Worm (Caenorhabditis elegans) whole organism, L1 larva: Measurements from ENCODE around the gene srlf-17.

Experiments used
- C16A3.4 ChIP-seq: fragments of 150-350 bp; optimal IDR thresholded peaks from 2 replicates; lab custom pipeline; 2014; ENCODE audit warnings: missing biosample characterization, missing genetic modification characterization
- F16B12.6 ChIP-seq: fragments of 150-350 bp; optimal IDR thresholded peaks from 2 replicates; lab custom pipeline; 2014; ENCODE audit warnings: missing biosample characterization, missing genetic modification characterization
- aly-2 ChIP-seq: fragments of 150-350 bp; optimal IDR thresholded peaks from 2 replicates; lab custom pipeline; 2014; ENCODE audit warnings: missing biosample characterization, missing genetic modification characterization
- ama-1 ChIP-seq: fragments of 150-350 bp; optimal IDR thresholded peaks from 2 replicates; lab custom pipeline; 2014
- blmp-1 ChIP-seq: fragments of 150-350 bp; optimal IDR thresholded peaks from 2 replicates; lab custom pipeline; 2014; ENCODE audit warnings: missing biosample characterization, missing genetic modification characterization
- ceh-63 ChIP-seq: fragments of 200-800 bp; sonication (Bioruptor generic); optimal IDR thresholded peaks from 2 replicates; lab custom pipeline; 2018; ENCODE audit warnings: mild to moderate bottlenecking, missing genetic modification characterization, missing compliant biosample characterization
- ceh-82 ChIP-seq, 3 experiments: fragments of 150-350 bp in 1 of 3; sonication (generic microtip) in 2 of 3; optimal IDR thresholded peaks; 2 replicates each; lab custom pipeline; 2014 to 2017; ENCODE audit warnings: missing biosample characterization in 3 of 3, missing genetic modification characterization in 3 of 3
- ceh-90 ChIP-seq: sonication (generic microtip); optimal IDR thresholded peaks from 2 replicates; lab custom pipeline; 2016; ENCODE audit warnings: missing genetic modification characterization, missing compliant biosample characterization
- ces-1 ChIP-seq: fragments of 150-350 bp; optimal IDR thresholded peaks from 2 replicates; lab custom pipeline; 2014; ENCODE audit warnings: missing biosample characterization, missing genetic modification reagents, missing genetic modification characterization
- dpl-1 ChIP-seq, 3 experiments: fragments of 150-350 bp in 2 of 3; sonication (generic microtip) in 1 of 3; optimal IDR thresholded peaks; 2 replicates each; lab custom pipeline; 2014 to 2017; ENCODE audit warnings: missing biosample characterization in 3 of 3, missing genetic modification characterization in 3 of 3, missing genetic modification reagents in 3 of 3
- dsc-1 ChIP-seq: sonication (generic microtip); optimal IDR thresholded peaks from 2 replicates; lab custom pipeline; 2016; ENCODE audit warnings: mild to moderate bottlenecking, missing genetic modification characterization, missing compliant biosample characterization
- efl-1 ChIP-seq, 4 experiments: fragments of 150-350 bp; optimal IDR thresholded peaks in 3 of 4; peaks in 1 of 4; 1 replicate in 1 of 4; 2 replicates in 3 of 4; lab custom pipeline; 2014; ENCODE audit warnings: missing biosample characterization in 2 of 4, missing genetic modification characterization in 2 of 4, missing genetic modification reagents in 2 of 4
- elt-2 ChIP-seq: sonication (generic microtip); optimal IDR thresholded peaks from 2 replicates; lab custom pipeline; 2016; ENCODE audit warnings: missing genetic modification characterization, mild to moderate bottlenecking, inconsistent platforms, missing compliant biosample characterization, missing genetic modification reagents
- fkh-10 ChIP-seq: sonication (generic microtip); optimal IDR thresholded peaks from 2 replicates; lab custom pipeline; 2017; ENCODE audit warnings: missing biosample characterization, missing genetic modification reagents, missing genetic modification characterization
- fkh-4 ChIP-seq: sonication (generic microtip); optimal IDR thresholded peaks from 2 replicates; lab custom pipeline; 2016; ENCODE audit warnings: missing compliant biosample characterization, missing genetic modification characterization, borderline replicate concordance
- fkh-8 ChIP-seq: sonication (generic microtip); optimal IDR thresholded peaks from 2 replicates; lab custom pipeline; 2016; ENCODE audit warnings: mild to moderate bottlenecking, missing genetic modification characterization, missing compliant biosample characterization
- hpl-2 ChIP-seq: fragments of 150-350 bp; optimal IDR thresholded peaks from 2 replicates; lab custom pipeline; 2014; ENCODE audit warnings: missing biosample characterization, missing genetic modification reagents, missing genetic modification characterization
- irx-1 ChIP-seq: sonication (generic microtip); optimal IDR thresholded peaks from 2 replicates; lab custom pipeline; 2016; ENCODE audit warnings: missing genetic modification characterization, missing compliant biosample characterization
- isw-1 ChIP-seq: fragments of 200-800 bp; sonication (Bioruptor generic); IDR thresholded peaks from 2 replicates; pipeline ENCODE4 v1.3.6; 2022; ENCODE audit warnings: missing genetic modification characterization, missing compliant biosample characterization
- lin-13 ChIP-seq: fragments of 150-350 bp; optimal IDR thresholded peaks from 2 replicates; lab custom pipeline; 2014; ENCODE audit warnings: missing biosample characterization, missing genetic modification reagents, missing genetic modification characterization
- lin-14 ChIP-seq: fragments of 200-800 bp; sonication (Bioruptor generic); optimal IDR thresholded peaks from 2 replicates; lab custom pipeline; 2018; ENCODE audit warnings: mild to moderate bottlenecking, missing genetic modification characterization, moderate library complexity, missing compliant biosample characterization
- lin-15B ChIP-seq: fragments of 150-350 bp; sonication (generic microtip); optimal IDR thresholded peaks from 3 replicates; lab custom pipeline; 2014; ENCODE audit warnings: missing biosample characterization, missing genetic modification characterization
- lin-35 ChIP-seq, 2 experiments: fragments of 150-350 bp; optimal IDR thresholded peaks; 2 replicates each; lab custom pipeline; 2014; ENCODE audit warnings: missing biosample characterization in 2 of 2, missing genetic modification characterization in 2 of 2, missing genetic modification reagents in 2 of 2
- lin-39 ChIP-seq: fragments of 150-350 bp; optimal IDR thresholded peaks from 2 replicates; lab custom pipeline; 2014; ENCODE audit warnings: missing biosample characterization, missing genetic modification reagents, missing genetic modification characterization
- lsy-2 ChIP-seq, 2 experiments: fragments of 150-350 bp; optimal IDR thresholded peaks; 2 replicates each; lab custom pipeline; 2014; ENCODE audit warnings: missing biosample characterization in 2 of 2, missing genetic modification characterization in 2 of 2
- mab-9 ChIP-seq: fragments of 200-800 bp; sonication (Bioruptor generic); IDR thresholded peaks from 2 replicates; pipeline ENCODE4 v1.3.6; 2022; ENCODE audit warnings: missing genetic modification reagents, missing genetic modification characterization, missing compliant biosample characterization
- mdl-1 ChIP-seq, 2 experiments: fragments of 150-350 bp; optimal IDR thresholded peaks; 2 replicates each; lab custom pipeline; 2014 to 2017; ENCODE audit warnings: missing biosample characterization in 2 of 2, missing genetic modification characterization in 2 of 2, inconsistent platforms in 1 of 2
- mep-1 ChIP-seq: fragments of 150-350 bp; optimal IDR thresholded peaks from 2 replicates; lab custom pipeline; 2014; ENCODE audit warnings: missing biosample characterization, missing genetic modification characterization
- nhr-12 ChIP-seq: sonication (generic microtip); optimal IDR thresholded peaks from 2 replicates; lab custom pipeline; 2017; ENCODE audit warnings: missing biosample characterization, missing genetic modification characterization
- nhr-19 ChIP-seq: fragments of 200-800 bp; sonication (Bioruptor generic); conservative IDR thresholded peaks from 2 replicates; pipeline ENCODE4 v1.3.6; 2022; ENCODE audit warnings: missing genetic modification characterization, missing compliant biosample characterization
- nhr-20 ChIP-seq: sonication (generic microtip); optimal IDR thresholded peaks from 2 replicates; lab custom pipeline; 2016; ENCODE audit warnings: mild to moderate bottlenecking, missing genetic modification characterization, missing compliant biosample characterization
- nhr-237 ChIP-seq: fragments of 150-350 bp; optimal IDR thresholded peaks from 2 replicates; lab custom pipeline; 2014; ENCODE audit warnings: missing biosample characterization, missing genetic modification characterization
- nhr-28 ChIP-seq: fragments of 150-350 bp; optimal IDR thresholded peaks from 2 replicates; lab custom pipeline; 2014; ENCODE audit warnings: missing biosample characterization, missing genetic modification characterization
- nhr-71 ChIP-seq: sonication (generic microtip); optimal IDR thresholded peaks from 2 replicates; lab custom pipeline; 2016; ENCODE audit warnings: mild to moderate bottlenecking, missing genetic modification characterization, moderate library complexity, missing compliant biosample characterization
- nhr-76 ChIP-seq: sonication (generic microtip); optimal IDR thresholded peaks from 2 replicates; lab custom pipeline; 2017; ENCODE audit warnings: missing biosample characterization, missing genetic modification characterization
- nhr-84 ChIP-seq: sonication (generic microtip); optimal IDR thresholded peaks from 2 replicates; lab custom pipeline; 2017; ENCODE audit warnings: missing biosample characterization, missing genetic modification characterization
- nhr-85 ChIP-seq: sonication (generic microtip); peaks from one replicate; lab custom pipeline; 2016; ENCODE audit warnings: missing genetic modification characterization, inconsistent platforms, missing compliant biosample characterization
- nhr-90 ChIP-seq: sonication (generic microtip); optimal IDR thresholded peaks from 2 replicates; lab custom pipeline; 2016; ENCODE audit warnings: mild to moderate bottlenecking, missing genetic modification characterization, missing compliant biosample characterization; ENCODE audit not compliant: poor library complexity
- pax-3 ChIP-seq: fragments of 200-800 bp; sonication (Bioruptor generic); optimal IDR thresholded peaks from 2 replicates; lab custom pipeline; 2018; ENCODE audit warnings: mild to moderate bottlenecking, missing genetic modification characterization, moderate library complexity, missing compliant biosample characterization
- pqm-1 ChIP-seq: sonication (generic microtip); optimal IDR thresholded peaks from 3 replicates; lab custom pipeline; 2017; ENCODE audit warnings: missing biosample characterization, missing genetic modification characterization
- rnt-1 ChIP-seq: sonication (generic microtip); optimal IDR thresholded peaks from 2 replicates; lab custom pipeline; 2016; ENCODE audit warnings: mild to moderate bottlenecking, missing genetic modification characterization, moderate library complexity, missing compliant biosample characterization
- skn-1 ChIP-seq: fragments of 150-350 bp; optimal IDR thresholded peaks from 2 replicates; lab custom pipeline; 2014; ENCODE audit warnings: missing biosample characterization, missing genetic modification characterization
- snpc-4 ChIP-seq: fragments of 150-350 bp; optimal IDR thresholded peaks from 2 replicates; lab custom pipeline; 2014; ENCODE audit warnings: missing biosample characterization, missing genetic modification characterization
- sptf-1 ChIP-seq: fragments of 150-350 bp; optimal IDR thresholded peaks from 2 replicates; lab custom pipeline; 2014; ENCODE audit warnings: missing biosample characterization, missing genetic modification characterization
- sup-37 ChIP-seq: fragments of 200-800 bp; sonication (Bioruptor generic); optimal IDR thresholded peaks from 2 replicates; lab custom pipeline; 2018; ENCODE audit warnings: mild to moderate bottlenecking, missing genetic modification characterization, missing compliant biosample characterization
- swsn-7 ChIP-seq: sonication (generic microtip); optimal IDR thresholded peaks from 2 replicates; lab custom pipeline; 2016; ENCODE audit warnings: missing genetic modification characterization, missing compliant biosample characterization
- tbx-2 ChIP-seq: sonication (generic microtip); optimal IDR thresholded peaks from 2 replicates; lab custom pipeline; 2016; ENCODE audit warnings: missing genetic modification characterization, missing compliant biosample characterization
- unc-86 ChIP-seq: sonication (generic microtip); optimal IDR thresholded peaks from 2 replicates; lab custom pipeline; 2016; ENCODE audit warnings: missing genetic modification characterization, missing compliant biosample characterization
- unc-98 ChIP-seq: fragments of 200-800 bp; sonication (Bioruptor generic); IDR thresholded peaks from 2 replicates; pipeline ENCODE4 v1.3.6; 2022; ENCODE audit warnings: missing genetic modification characterization, missing compliant biosample characterization
- vab-15 ChIP-seq: sonication (generic microtip); optimal IDR thresholded peaks from 2 replicates; lab custom pipeline; 2017; ENCODE audit warnings: missing genotype, mild to moderate bottlenecking, missing genetic modification characterization, missing compliant biosample characterization
- xbp-1 ChIP-seq: sonication (generic microtip); optimal IDR thresholded peaks from 2 replicates; lab custom pipeline; 2016; ENCODE audit warnings: missing genetic modification characterization, missing compliant biosample characterization
- zag-1 ChIP-seq: fragments of 150-350 bp; optimal IDR thresholded peaks from 2 replicates; lab custom pipeline; 2014; ENCODE audit warnings: missing biosample characterization, missing genetic modification characterization

The srlf-17 gene

ce11 chrIV:11142314-11143227 is 40.1 kb upstream of the srlf-17 start, which contains the start of gene skih-2:
Gene skih-2 (minus strand): TSS chrIV:11142364.
- peak; percentile 58 for TF ChIP-seq zag-1 (tag; lab: Kevin White, UChicago)
- peak; percentile 37 for TF ChIP-seq dsc-1 (tag; lab: Kevin White, UChicago)
- no peak for TF ChIP-seq sup-37 (GFP tag; lab: Kevin White, UChicago)
- TF ChIP-seq nhr-237 (tag; lab: Kevin White, UChicago) = no peak
- TF ChIP-seq vab-15 (tag; lab: Kevin White, UChicago) = no peak
- TF ChIP-seq ces-1 (GFP tag; lab: Kevin White, UChicago) = no peak
- no peak for TF ChIP-seq elt-2 (tag; lab: Kevin White, UChicago)
- no peak for TF ChIP-seq nhr-28
- peak; percentile 18 for TF ChIP-seq lin-39 (tag; lab: Kevin White, UChicago)
- TF ChIP-seq mep-1 (tag; lab: Kevin White, UChicago) = peak; percentile 70
- TF ChIP-seq dpl-1 (GFP tag; optimal IDR thresholded peaks at IDR 0.05; lab: Kevin White, UChicago) = peak; percentile 92 to 95 (median 93)
- TF ChIP-seq tbx-2 = peak; percentile 49
- peak in 2 of 3 experiments; percentile 12 to 41 for TF ChIP-seq ceh-82 (tag; optimal IDR thresholded peaks at IDR 0.05; lab: Kevin White, UChicago)
- TF ChIP-seq ceh-90 (tag; lab: Kevin White, UChicago) = no peak
- TF ChIP-seq fkh-4 (tag; lab: Kevin White, UChicago) = no peak
- TF ChIP-seq skn-1 (tag; lab: Kevin White, UChicago) = peak; percentile 56
- no peak for TF ChIP-seq aly-2 (tag; lab: Kevin White, UChicago)
- peak; percentile 88 for TF ChIP-seq F16B12.6 (tag; lab: Kevin White, UChicago)
- TF ChIP-seq pqm-1 (tag; lab: Kevin White, UChicago) = no peak
- no peak for TF ChIP-seq lin-13 (GFP tag; lab: Kevin White, UChicago)
- peak; percentile 26 for TF ChIP-seq isw-1 (GFP tag; lab: Robert Waterston, UW)
- no peak for TF ChIP-seq ama-1 (lab: Kevin White, UChicago)
- TF ChIP-seq unc-86 (tag; lab: Kevin White, UChicago) = no peak
- no peak for TF ChIP-seq hpl-2 (GFP tag; lab: Kevin White, UChicago)
- no peak for TF ChIP-seq nhr-76
- TF ChIP-seq xbp-1 (tag; lab: Kevin White, UChicago) = peak; percentile 78
- no peak for TF ChIP-seq nhr-12 (tag; lab: Kevin White, UChicago)
- TF ChIP-seq snpc-4 (tag; lab: Kevin White, UChicago) = peak; percentile 20
- peak; percentile 68 for TF ChIP-seq nhr-19 (GFP tag; lab: Robert Waterston, UW)
- TF ChIP-seq irx-1 = peak; percentile 40
- TF ChIP-seq blmp-1 (tag; lab: Kevin White, UChicago) = peak; percentile 27
- peak; percentile 18 for TF ChIP-seq rnt-1 (tag; lab: Kevin White, UChicago)
- TF ChIP-seq efl-1 (optimal IDR thresholded peaks at IDR 0.05; lab: Kevin White, UChicago) = peak; percentile 85 to 93
- TF ChIP-seq efl-1 (GFP tag; optimal IDR thresholded peaks at IDR 0.05 in 1 of 2; lab: Kevin White, UChicago) = peak; percentile 95 to 99
- TF ChIP-seq nhr-84 (tag; lab: Kevin White, UChicago) = no peak
- TF ChIP-seq pax-3 (tag; lab: Kevin White, UChicago) = no peak
- TF ChIP-seq nhr-90 (tag; lab: Kevin White, UChicago) = peak; percentile 32
- TF ChIP-seq swsn-7 (tag; lab: Kevin White, UChicago) = peak; percentile 52
- peak; percentile 94 to 95 for TF ChIP-seq lin-35 (GFP tag; optimal IDR thresholded peaks at IDR 0.05; lab: Kevin White, UChicago)
- TF ChIP-seq fkh-10 = no peak
- TF ChIP-seq mab-9 (GFP tag; lab: Robert Waterston, UW) = no peak
- no peak for TF ChIP-seq sptf-1 (tag; lab: Kevin White, UChicago)
- TF ChIP-seq nhr-85 (tag; lab: Kevin White, UChicago) = peak; percentile 68
- peak; percentile 32 for TF ChIP-seq lin-15B (tag; lab: Kevin White, UChicago)
- no peak for TF ChIP-seq unc-98 (GFP tag; lab: Robert Waterston, UW)
- TF ChIP-seq nhr-20 = peak; percentile 36
- TF ChIP-seq fkh-8 (tag; lab: Kevin White, UChicago) = no peak
- TF ChIP-seq lin-14 = no peak
- TF ChIP-seq mdl-1 (tag; optimal IDR thresholded peaks at IDR 0.05; lab: Kevin White, UChicago) = no peak
- peak; percentile 64 for TF ChIP-seq nhr-71 (tag; lab: Kevin White, UChicago)
- no peak for TF ChIP-seq ceh-63
- peak; percentile 80 to 86 for TF ChIP-seq lsy-2 (tag; optimal IDR thresholded peaks at IDR 0.05; lab: Kevin White, UChicago)
- peak; percentile 38 for TF ChIP-seq C16A3.4 (tag; lab: Kevin White, UChicago)
